Worm (Caenorhabditis elegans) whole organism, L2 larva: Measurements from ENCODE around the gene stc-1.

ENCODE experiments used
- C34F6.9 ChIP-seq: fragments of 150-350 bp; optimal IDR thresholded peaks from 2 replicates; lab custom pipeline; 2014; ENCODE audit warnings: missing biosample characterization, missing genetic modification characterization
- F13H6.1 ChIP-seq: sonication (generic microtip); optimal IDR thresholded peaks from 2 replicates; lab custom pipeline; 2016; ENCODE audit warnings: missing genetic modification characterization, missing compliant biosample characterization
- ZK546.5 ChIP-seq: sonication (generic microtip); optimal IDR thresholded peaks from 2 replicates; lab custom pipeline; 2017; ENCODE audit warnings: missing biosample characterization, missing genetic modification characterization
- aly-2 ChIP-seq: fragments of 150-350 bp; optimal IDR thresholded peaks from 2 replicates; lab custom pipeline; 2014; ENCODE audit warnings: missing biosample characterization, missing genetic modification characterization
- ama-1 ChIP-seq: fragments of 150-350 bp; optimal IDR thresholded peaks from 2 replicates; lab custom pipeline; 2018; ENCODE audit warnings: inconsistent platforms
- blmp-1 ChIP-seq: sonication (generic microtip); optimal IDR thresholded peaks from 2 replicates; lab custom pipeline; 2017; ENCODE audit warnings: missing genetic modification characterization, mild to moderate bottlenecking, missing compliant biosample characterization, antibody characterized with exemption, moderate library complexity; ENCODE audit not compliant: insufficient read depth
- ceh-16 ChIP-seq: fragments of 150-350 bp; optimal IDR thresholded peaks from 2 replicates; lab custom pipeline; 2014; ENCODE audit warnings: missing biosample characterization, missing genetic modification characterization
- crh-2 ChIP-seq: sonication (generic microtip); optimal IDR thresholded peaks from 2 replicates; lab custom pipeline; 2017; ENCODE audit warnings: missing biosample characterization, missing genetic modification characterization
- dmd-4 ChIP-seq: sonication (generic microtip); optimal IDR thresholded peaks from 2 replicates; lab custom pipeline; 2017; ENCODE audit warnings: missing biosample characterization, missing genetic modification characterization
- egl-27 ChIP-seq: sonication (generic microtip); optimal IDR thresholded peaks from 3 replicates; lab custom pipeline; 2017; ENCODE audit warnings: missing biosample characterization, missing genetic modification reagents, missing genetic modification characterization
- elt-1 ChIP-seq: fragments of 150-350 bp; optimal IDR thresholded peaks from 2 replicates; lab custom pipeline; 2014; ENCODE audit warnings: missing biosample characterization, missing genetic modification characterization
- fos-1 ChIP-seq: fragments of 150-350 bp; optimal IDR thresholded peaks from 2 replicates; lab custom pipeline; 2014; ENCODE audit warnings: missing biosample characterization, missing genetic modification characterization
- gmeb-1 ChIP-seq: fragments of 150-350 bp; optimal IDR thresholded peaks from 2 replicates; lab custom pipeline; 2014; ENCODE audit warnings: missing biosample characterization, missing genetic modification characterization
- lin-11 ChIP-seq: fragments of 150-350 bp; sonication (generic microtip); optimal IDR thresholded peaks from 2 replicates; lab custom pipeline; 2014; ENCODE audit warnings: missing biosample characterization, missing genetic modification characterization, inconsistent platforms, mixed read lengths
- lin-13 ChIP-seq: fragments of 150-350 bp; optimal IDR thresholded peaks from 2 replicates; lab custom pipeline; 2014; ENCODE audit warnings: missing biosample characterization, missing genetic modification reagents, missing genetic modification characterization
- lin-39 ChIP-seq: fragments of 150-350 bp; optimal IDR thresholded peaks from 2 replicates; lab custom pipeline; 2014; ENCODE audit warnings: missing biosample characterization, missing genetic modification reagents, missing genetic modification characterization
- lsy-2 ChIP-seq, 2 experiments: fragments of 150-350 bp in 1 of 2; sonication (generic microtip) in 1 of 2; optimal IDR thresholded peaks; 2 replicates each; lab custom pipeline; 2014 to 2017; ENCODE audit warnings: missing biosample characterization in 2 of 2, missing genetic modification characterization in 2 of 2
- mab-5 ChIP-seq: fragments of 150-350 bp; optimal IDR thresholded peaks from 2 replicates; lab custom pipeline; 2014; ENCODE audit warnings: missing biosample characterization, missing genetic modification characterization
- mbf-1 ChIP-seq: sonication (generic microtip); optimal IDR thresholded peaks from 2 replicates; lab custom pipeline; 2017; ENCODE audit warnings: missing biosample characterization, missing genetic modification characterization
- mdl-1 ChIP-seq, 2 experiments: fragments of 150-350 bp in 1 of 2; sonication (generic microtip) in 1 of 2; optimal IDR thresholded peaks; 2 replicates each; lab custom pipeline; 2017; ENCODE audit warnings: missing biosample characterization in 2 of 2, missing genetic modification characterization in 2 of 2
- nhr-10 ChIP-seq: sonication (generic microtip); optimal IDR thresholded peaks from 2 replicates; lab custom pipeline; 2017; ENCODE audit warnings: missing biosample characterization, missing genetic modification characterization
- nhr-11 ChIP-seq: fragments of 150-350 bp; optimal IDR thresholded peaks from 2 replicates; lab custom pipeline; 2014; ENCODE audit warnings: missing biosample characterization, missing genetic modification characterization
- nhr-129 ChIP-seq: fragments of 150-350 bp; optimal IDR thresholded peaks from 2 replicates; lab custom pipeline; 2014; ENCODE audit warnings: missing biosample characterization, missing genetic modification characterization
- nhr-21 ChIP-seq: fragments of 150-350 bp; optimal IDR thresholded peaks from 2 replicates; lab custom pipeline; 2014; ENCODE audit warnings: missing biosample characterization, missing genetic modification characterization
- nhr-237 ChIP-seq: fragments of 150-350 bp; optimal IDR thresholded peaks from 2 replicates; lab custom pipeline; 2014; ENCODE audit warnings: missing biosample characterization, missing genetic modification characterization
- nhr-25 ChIP-seq: fragments of 150-350 bp; sonication (generic microtip); optimal IDR thresholded peaks from 3 replicates; lab custom pipeline; 2014; ENCODE audit warnings: missing biosample characterization, missing genetic modification characterization
- nhr-6 ChIP-seq: fragments of 150-350 bp; optimal IDR thresholded peaks from 2 replicates; lab custom pipeline; 2014; ENCODE audit warnings: missing biosample characterization, missing genetic modification characterization
- nhr-77 ChIP-seq: fragments of 150-350 bp; optimal IDR thresholded peaks from 2 replicates; lab custom pipeline; 2014; ENCODE audit warnings: missing biosample characterization, missing genetic modification characterization
- peb-1 ChIP-seq: fragments of 150-350 bp; optimal IDR thresholded peaks from 2 replicates; lab custom pipeline; 2014; ENCODE audit warnings: missing biosample characterization, missing genetic modification characterization
- sem-4 ChIP-seq: fragments of 150-350 bp; optimal IDR thresholded peaks from 2 replicates; lab custom pipeline; 2014; ENCODE audit warnings: missing biosample characterization, missing genetic modification reagents, missing genetic modification characterization
- skn-1 ChIP-seq: sonication (generic microtip); optimal IDR thresholded peaks from 2 replicates; lab custom pipeline; 2017; ENCODE audit warnings: missing biosample characterization, missing genetic modification characterization
- sma-3 ChIP-seq: sonication (generic microtip); optimal IDR thresholded peaks from 2 replicates; lab custom pipeline; 2016; ENCODE audit warnings: missing genetic modification reagents, missing genetic modification characterization, missing compliant biosample characterization
- sma-9 ChIP-seq, 2 experiments: fragments of 150-350 bp in 1 of 2; sonication (generic microtip) in 1 of 2; optimal IDR thresholded peaks; 2 replicates each; lab custom pipeline; 2014 to 2016; ENCODE audit warnings: missing genetic modification characterization in 2 of 2, mild to moderate bottlenecking in 1 of 2, missing biosample characterization in 1 of 2, missing compliant biosample characterization in 1 of 2, missing genetic modification reagents in 1 of 2, moderate library complexity in 1 of 2
- snpc-4 ChIP-seq: fragments of 150-350 bp; optimal IDR thresholded peaks from 2 replicates; lab custom pipeline; 2014; ENCODE audit warnings: missing biosample characterization, missing genetic modification characterization
- unc-39 ChIP-seq: fragments of 150-350 bp; optimal IDR thresholded peaks from 2 replicates; lab custom pipeline; 2014; ENCODE audit warnings: missing biosample characterization, missing genetic modification characterization
- unc-55 ChIP-seq: fragments of 150-350 bp; sonication (generic microtip); optimal IDR thresholded peaks from 3 replicates; lab custom pipeline; 2014; ENCODE audit warnings: missing biosample characterization, missing genetic modification reagents, missing genetic modification characterization
- unc-62 ChIP-seq: fragments of 150-350 bp; optimal IDR thresholded peaks from 2 replicates; lab custom pipeline; 2014; ENCODE audit warnings: missing biosample characterization, missing genetic modification reagents, missing genetic modification characterization
- zag-1 ChIP-seq: fragments of 150-350 bp; optimal IDR thresholded peaks from 2 replicates; lab custom pipeline; 2014; ENCODE audit warnings: missing biosample characterization, missing genetic modification characterization
- ztf-1 ChIP-seq: fragments of 200-800 bp; sonication (Bioruptor generic); conservative IDR thresholded peaks from 2 replicates; pipeline ENCODE4 v1.3.6; 2022; ENCODE audit warnings: missing genetic modification characterization, missing compliant biosample characterization
- ztf-11 ChIP-seq: sonication (generic microtip); optimal IDR thresholded peaks from 2 replicates; lab custom pipeline; 2017; ENCODE audit warnings: missing biosample characterization, missing genetic modification characterization
- ztf-4 ChIP-seq: fragments of 150-350 bp; optimal IDR thresholded peaks from 2 replicates; lab custom pipeline; 2014; ENCODE audit warnings: missing biosample characterization, missing genetic modification characterization

Gene stc-1

DNA sequence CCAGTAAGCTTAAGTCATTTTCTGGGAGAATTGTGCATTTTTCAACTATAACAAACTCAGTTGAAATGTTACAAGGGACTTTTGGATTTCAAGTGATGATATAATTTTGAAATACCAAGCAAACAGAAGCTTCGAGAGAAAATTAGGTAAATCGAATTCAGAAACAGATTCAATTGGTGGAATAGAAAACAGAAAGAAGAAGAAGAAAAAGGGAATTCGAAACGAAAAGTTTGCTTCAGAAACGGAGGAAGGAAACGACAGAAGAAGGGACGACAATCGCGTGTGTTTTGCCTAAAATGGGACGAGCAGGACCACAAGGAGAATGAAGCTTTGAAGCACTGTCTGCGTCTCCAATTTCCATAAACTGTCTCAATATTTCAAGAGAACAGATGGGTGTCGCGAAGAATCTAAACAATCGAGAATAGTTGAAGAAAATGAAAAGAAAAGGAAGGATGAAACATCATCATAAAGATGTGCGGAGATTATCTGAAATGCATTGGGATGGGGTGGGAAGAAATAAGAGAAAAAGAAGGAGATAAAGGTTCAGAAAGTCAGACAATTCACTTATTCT lies 21.8 kb upstream of the stc-1 start (continued):
- no peak for TF ChIP-seq ZK546.5 (tag; lab: Kevin White, UChicago)
- no peak for TF ChIP-seq nhr-237
- TF ChIP-seq mab-5 (tag; lab: Kevin White, UChicago) = no peak
- no peak for TF ChIP-seq nhr-25 (tag; lab: Kevin White, UChicago)
- TF ChIP-seq dmd-4 = no peak
- no peak for TF ChIP-seq ztf-1 (GFP tag; lab: Robert Waterston, UW)
- TF ChIP-seq, all 48 proteins: peak for 6

DNA sequence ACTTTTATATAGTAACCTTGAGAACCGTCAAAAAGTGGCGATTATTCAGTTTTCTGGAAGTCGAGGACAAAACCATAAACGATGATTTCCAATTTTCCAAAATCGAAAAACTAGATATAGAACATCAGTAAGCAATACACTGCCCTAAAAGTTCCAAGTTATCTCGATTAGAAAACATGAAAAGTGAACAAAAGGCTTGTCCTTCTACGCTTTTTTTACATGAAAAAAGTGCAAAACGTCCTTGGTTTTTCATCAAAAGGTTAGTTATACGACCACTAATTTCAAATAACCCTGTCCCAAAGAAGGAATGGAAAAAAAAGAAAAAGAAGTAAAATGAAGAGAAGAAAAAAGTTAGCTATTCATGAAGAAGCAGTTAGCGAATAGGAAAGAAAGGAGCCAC lies 20.0 kb upstream of the stc-1 start:
- TF ChIP-seq sma-9 (GFP tag; optimal IDR thresholded peaks at IDR 0.05; lab: Kevin White, UChicago) (no peak), sma-9 (tag; optimal IDR thresholded peaks at IDR 0.05; lab: Kevin White, UChicago) (no peak), ceh-16 (tag; lab: Kevin White, UChicago) (no peak), fos-1 (no peak), gmeb-1 (tag; lab: Kevin White, UChicago) (no peak), elt-1 (no peak), nhr-237 (no peak), blmp-1 (tag; lab: Kevin White, UChicago) (no peak), aly-2 (no peak), C34F6.9 (tag; lab: Kevin White, UChicago) (no peak), ZK546.5 (tag; lab: Kevin White, UChicago) (no peak), ztf-4 (no peak), ztf-1 (GFP tag; lab: Robert Waterston, UW) (no peak), unc-55 (GFP tag; lab: Kevin White, UChicago) (no peak)
- TF ChIP-seq, all 48 proteins: peak for 0

DNA sequence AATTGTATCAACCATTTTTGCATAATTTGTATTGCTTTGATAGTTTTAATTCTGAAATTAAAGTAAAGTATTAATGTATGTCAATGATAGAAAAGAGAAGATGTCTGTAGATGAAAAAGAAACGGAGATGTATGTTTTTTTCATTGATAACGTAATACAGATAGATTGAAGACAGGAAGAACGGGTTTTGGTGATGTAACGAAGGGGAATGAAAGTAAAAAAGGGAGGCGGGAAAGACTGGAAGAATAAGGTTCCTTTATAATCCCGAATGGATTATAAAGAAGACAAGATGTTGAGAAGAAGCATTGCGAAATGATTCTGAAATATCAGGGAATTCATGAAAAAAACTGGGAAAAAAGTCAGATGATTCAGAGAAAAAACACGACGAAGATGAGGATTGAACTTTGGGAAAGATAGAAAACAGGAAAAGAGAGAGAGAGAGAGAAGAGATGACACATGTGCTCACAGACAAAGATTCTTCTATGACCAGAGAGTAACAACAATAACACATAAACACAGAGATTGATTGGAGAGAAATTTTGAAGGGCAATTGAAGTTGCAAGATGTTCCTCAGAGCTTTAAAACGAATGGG lies 19.2 kb upstream of the stc-1 start, which contains the start of gene F54C9.11:
F54C9.11 (minus strand) TSS at position 51 of the 592 bp plus-strand sequence.
- TF ChIP-seq ama-1 (lab: Kevin White, UChicago) = no peak
- TF ChIP-seq crh-2 (tag; lab: Kevin White, UChicago) = peak; percentile 34
- TF ChIP-seq mbf-1 (tag; lab: Kevin White, UChicago) = no peak
- TF ChIP-seq elt-1 = no peak
- TF ChIP-seq sma-9 (GFP tag; optimal IDR thresholded peaks at IDR 0.05; lab: Kevin White, UChicago) = peak; percentile 41
- no peak for TF ChIP-seq sma-9 (tag; optimal IDR thresholded peaks at IDR 0.05; lab: Kevin White, UChicago)
- peak; percentile 90 for TF ChIP-seq unc-55 (GFP tag; lab: Kevin White, UChicago)
- TF ChIP-seq peb-1 = no peak
- TF ChIP-seq sem-4 (tag; lab: Kevin White, UChicago) = peak; percentile 68
- TF ChIP-seq lsy-2 (tag; optimal IDR thresholded peaks at IDR 0.05; lab: Kevin White, UChicago) = peak in 1 of 2 experiments; percentile 57
- TF ChIP-seq C34F6.9 (tag; lab: Kevin White, UChicago) = peak; percentile 73
- TF ChIP-seq nhr-237 = no peak
- peak; percentile 63 for TF ChIP-seq nhr-129 (tag; lab: Kevin White, UChicago)
- TF ChIP-seq ceh-16 (tag; lab: Kevin White, UChicago) = no peak
- TF ChIP-seq F13H6.1 (tag; lab: Kevin White, UChicago) = no peak
- TF ChIP-seq sma-3 (GFP tag; lab: Kevin White, UChicago) = no peak
- TF ChIP-seq ztf-1 (GFP tag; lab: Robert Waterston, UW) = no peak
- peak; percentile 15 for TF ChIP-seq zag-1 (tag; lab: Kevin White, UChicago)
- no peak for TF ChIP-seq lin-11 (tag; lab: Kevin White, UChicago)
- no peak for TF ChIP-seq mdl-1 (tag; optimal IDR thresholded peaks at IDR 0.05; lab: Kevin White, UChicago)
- TF ChIP-seq ztf-11 (tag; lab: Kevin White, UChicago) = no peak
- no peak for TF ChIP-seq skn-1 (tag; lab: Kevin White, UChicago)
- peak; percentile 24 for TF ChIP-seq lin-13 (GFP tag; lab: Kevin White, UChicago)
- TF ChIP-seq nhr-77 (tag; lab: Kevin White, UChicago) = no peak
- TF ChIP-seq snpc-4 = no peak
- TF ChIP-seq ztf-4 = peak; percentile 45
- no peak for TF ChIP-seq nhr-21 (tag; lab: Kevin White, UChicago)
- TF ChIP-seq nhr-11 (tag; lab: Kevin White, UChicago) = no peak

DNA sequence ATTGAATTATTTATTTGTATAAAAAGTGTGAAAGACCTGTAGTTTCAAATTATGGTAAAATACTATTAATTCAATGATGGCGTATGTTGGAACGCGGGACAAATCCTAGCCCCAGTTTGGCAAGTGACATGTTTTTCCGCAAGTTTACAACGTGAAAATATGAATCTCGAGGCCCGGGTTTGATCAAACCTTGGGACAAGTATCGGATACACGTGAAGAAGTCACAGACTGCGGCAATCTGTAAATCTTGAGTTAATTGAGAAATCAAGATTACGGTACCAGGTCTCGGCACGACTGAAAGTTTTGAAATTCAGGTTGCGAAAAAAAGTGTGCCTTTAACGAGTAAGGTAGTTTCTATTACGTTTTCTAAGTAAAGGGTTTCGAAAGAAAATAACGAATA lies 17.1 kb upstream of the stc-1 start:
- TF ChIP-seq lin-13 (GFP tag; lab: Kevin White, UChicago) = no peak
- no peak for TF ChIP-seq nhr-21 (tag; lab: Kevin White, UChicago)
- TF ChIP-seq mab-5 (tag; lab: Kevin White, UChicago) = no peak
- no peak for TF ChIP-seq unc-62
- no peak for TF ChIP-seq F13H6.1 (tag; lab: Kevin White, UChicago)
- TF ChIP-seq dmd-4 = no peak
- TF ChIP-seq egl-27 (tag; lab: Kevin White, UChicago) = no peak
- no peak for TF ChIP-seq nhr-6
- TF ChIP-seq fos-1 = no peak
- no peak for TF ChIP-seq mbf-1 (tag; lab: Kevin White, UChicago)
- TF ChIP-seq unc-39 (tag; lab: Kevin White, UChicago) = no peak
- no peak for TF ChIP-seq ztf-4
- no peak for TF ChIP-seq lin-39 (tag; lab: Kevin White, UChicago)
- no peak for TF ChIP-seq nhr-25 (tag; lab: Kevin White, UChicago)
- no peak for TF ChIP-seq crh-2 (tag; lab: Kevin White, UChicago)
- no peak for TF ChIP-seq nhr-11 (tag; lab: Kevin White, UChicago)
- TF ChIP-seq nhr-10 (tag; lab: Kevin White, UChicago) = no peak
- TF ChIP-seq sem-4 (tag; lab: Kevin White, UChicago) = no peak
